Fruit fly (Drosophila melanogaster): Measurements from ENCODE around the gene Kul.

- TF ChIP-seq CG17806 (tag; optimal IDR thresholded peaks at IDR 0.05), result no peak
- TF ChIP-seq gl (tag; optimal IDR thresholded peaks at IDR 0.05), result no peak
- TF ChIP-seq CG15710 (tag; optimal IDR thresholded peaks at IDR 0.05), result no peak
- TF ChIP-seq Snoo (tag; optimal IDR thresholded peaks at IDR 0.05), result no peak
Measured at dm6 chr3R:29697841-29698240, 27.8 kb upstream of the Kul start.

All from whole organism, pupa.